Worm (Caenorhabditis elegans) whole organism, early embryonic: ENCODE measurements around the gene tag-10.

ENCODE experiments used
- B0310.2 ChIP-seq: sonication (generic microtip); optimal IDR thresholded peaks from 2 replicates; lab custom pipeline; 2016; ENCODE audit warnings: mild to moderate bottlenecking, missing genetic modification characterization, missing compliant biosample characterization
- F13C5.2 ChIP-seq: sonication (generic microtip); optimal IDR thresholded peaks from 2 replicates; lab custom pipeline; 2017; ENCODE audit warnings: mild to moderate bottlenecking, missing genetic modification characterization, inconsistent platforms, missing compliant biosample characterization
- aly-1 ChIP-seq: sonication (generic microtip); optimal IDR thresholded peaks from 2 replicates; lab custom pipeline; 2016; ENCODE audit warnings: missing genetic modification characterization, missing compliant biosample characterization
- ama-1 ChIP-seq: fragments of 150-350 bp; optimal IDR thresholded peaks from 2 replicates; lab custom pipeline; 2014
- ceh-13 ChIP-seq: fragments of 200-800 bp; sonication (Bioruptor generic); optimal IDR thresholded peaks from 2 replicates; lab custom pipeline; 2018; ENCODE audit warnings: mild to moderate bottlenecking, missing genetic modification characterization, missing compliant biosample characterization
- ceh-36 ChIP-seq: sonication (generic microtip); optimal IDR thresholded peaks from 2 replicates; lab custom pipeline; 2016; ENCODE audit warnings: missing genetic modification characterization, inconsistent platforms, missing compliant biosample characterization
- ets-7 ChIP-seq: sonication (generic microtip); optimal IDR thresholded peaks from 2 replicates; lab custom pipeline; 2016; ENCODE audit warnings: missing genotype, missing genetic modification characterization, missing compliant biosample characterization
- flt-1 ChIP-seq: fragments of 200-800 bp; sonication (Bioruptor generic); IDR thresholded peaks from 2 replicates; pipeline ENCODE4 v1.3.6; 2022; ENCODE audit warnings: missing genetic modification characterization, missing compliant biosample characterization
- hmbx-1 ChIP-seq: sonication (generic microtip); optimal IDR thresholded peaks from 2 replicates; lab custom pipeline; 2016; ENCODE audit warnings: mild to moderate bottlenecking, missing genetic modification characterization, missing compliant biosample characterization
- hmg-4 ChIP-seq: fragments of 200-800 bp; sonication (Bioruptor generic); optimal IDR thresholded peaks from 2 replicates; lab custom pipeline; 2018; ENCODE audit warnings: mild to moderate bottlenecking, missing genetic modification characterization, missing compliant biosample characterization
- hnd-1 ChIP-seq: sonication (generic microtip); optimal IDR thresholded peaks from 2 replicates; lab custom pipeline; 2016; ENCODE audit warnings: missing genetic modification characterization, missing compliant biosample characterization
- pes-1 ChIP-seq: fragments of 200-800 bp; sonication (Bioruptor generic); IDR thresholded peaks from 2 replicates; pipeline ENCODE4 v1.3.6; 2022; ENCODE audit warnings: missing genetic modification reagents, missing genetic modification characterization, missing compliant biosample characterization
- scrt-1 ChIP-seq: fragments of 200-800 bp; sonication (Bioruptor generic); IDR thresholded peaks from 2 replicates; pipeline ENCODE4 v1.3.6; 2022; ENCODE audit warnings: missing genetic modification characterization, missing compliant biosample characterization
- sea-1 ChIP-seq: fragments of 200-800 bp; sonication (Bioruptor generic); conservative IDR thresholded peaks from 2 replicates; pipeline ENCODE4 v1.3.6; 2022; ENCODE audit warnings: missing genetic modification characterization, missing compliant biosample characterization
- tbx-11 ChIP-seq: fragments of 200-800 bp; sonication (Bioruptor generic); IDR thresholded peaks from 2 replicates; pipeline ENCODE4 v1.3.6; 2022; ENCODE audit warnings: missing genetic modification characterization, missing compliant biosample characterization
- tbx-37 ChIP-seq: fragments of 200-800 bp; sonication (Bioruptor generic); conservative IDR thresholded peaks from 2 replicates; pipeline ENCODE4 v1.3.6; 2022; ENCODE audit warnings: missing genetic modification reagents, missing genetic modification characterization, missing compliant biosample characterization
- tra-4 ChIP-seq: sonication (generic microtip); optimal IDR thresholded peaks from 2 replicates; lab custom pipeline; 2017; ENCODE audit warnings: missing genetic modification characterization, missing compliant biosample characterization

The tag-10 gene

DNA sequence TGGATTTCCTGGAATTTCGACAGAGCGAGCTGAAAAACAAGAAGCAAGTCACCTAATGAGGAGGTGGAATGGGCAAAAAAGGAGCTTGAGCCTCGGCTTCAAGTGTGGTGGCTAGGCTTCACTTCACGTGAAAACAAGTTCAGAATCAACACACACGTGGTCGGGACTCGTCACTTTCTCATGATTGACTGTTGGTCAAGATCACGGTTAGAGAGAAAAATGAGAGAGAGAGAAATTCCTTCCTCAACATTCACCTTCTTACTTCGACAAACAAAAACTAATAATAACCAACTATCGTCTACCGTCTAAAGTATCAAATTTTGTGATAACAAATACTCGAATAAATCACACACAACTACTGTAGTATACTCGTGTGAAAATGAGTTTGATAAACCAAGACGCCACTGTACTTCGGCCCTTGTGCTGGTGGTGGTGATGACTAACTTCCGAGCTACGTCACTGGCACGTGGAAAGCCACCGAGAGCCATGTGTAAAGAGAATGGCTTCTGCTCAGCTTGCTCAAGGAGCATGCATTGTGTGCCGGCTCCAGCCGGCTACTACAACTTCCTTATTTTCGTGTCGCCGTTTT lies 41.3 kb downstream of the tag-10 start:
- TF ChIP-seq ets-7 (tag; lab: Kevin White, UChicago) (no peak), pes-1 (GFP tag; lab: Robert Waterston, UW) (no peak), tra-4 (tag; lab: Kevin White, UChicago) (no peak), ceh-36 (no peak), B0310.2 (tag; lab: Kevin White, UChicago) (no peak), tbx-37 (GFP tag; lab: Robert Waterston, UW) (no peak), F13C5.2 (tag; lab: Kevin White, UChicago) (no peak), aly-1 (tag; lab: Kevin White, UChicago) (no peak), ceh-13 (GFP tag; lab: Kevin White, UChicago) (no peak)

DNA sequence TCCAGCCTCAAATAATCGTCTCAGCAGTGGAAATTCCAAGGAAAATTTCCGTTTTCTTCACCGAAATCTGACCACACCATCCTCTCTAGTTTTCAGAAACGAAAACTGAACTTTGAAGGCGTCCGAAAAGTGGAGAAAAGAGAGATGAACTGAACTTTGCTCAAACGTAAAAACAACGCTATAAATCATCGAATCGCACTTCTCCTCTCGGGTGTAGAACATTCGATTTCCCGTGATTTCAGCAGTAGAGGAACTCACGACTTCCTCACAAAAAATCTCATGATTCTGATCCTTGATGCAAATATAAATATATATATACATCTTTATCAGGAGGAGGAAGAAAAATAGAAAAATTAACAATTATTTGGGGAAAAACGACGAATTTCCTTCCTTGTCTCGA lies 42.8 kb downstream of the tag-10 start:
- TF ChIP-seq tbx-11 (GFP tag; lab: Robert Waterston, UW) (no peak), aly-1 (tag; lab: Kevin White, UChicago) (no peak), ama-1 (no peak), pes-1 (GFP tag; lab: Robert Waterston, UW) (no peak), F13C5.2 (tag; lab: Kevin White, UChicago) (no peak), sea-1 (GFP tag; lab: Robert Waterston, UW) (no peak), hnd-1 (tag; lab: Kevin White, UChicago) (no peak), tra-4 (tag; lab: Kevin White, UChicago) (no peak), tbx-37 (GFP tag; lab: Robert Waterston, UW) (no peak), flt-1 (no peak)

- TF ChIP-seq hnd-1 (tag; lab: Kevin White, UChicago) (no peak), pes-1 (GFP tag; lab: Robert Waterston, UW) (no peak), B0310.2 (tag; lab: Kevin White, UChicago) (no peak), aly-1 (tag; lab: Kevin White, UChicago) (no peak), ets-7 (tag; lab: Kevin White, UChicago) (no peak)
Measured at ce11 chrII:13677927-13678326, 45.5 kb downstream of the tag-10 start.

DNA sequence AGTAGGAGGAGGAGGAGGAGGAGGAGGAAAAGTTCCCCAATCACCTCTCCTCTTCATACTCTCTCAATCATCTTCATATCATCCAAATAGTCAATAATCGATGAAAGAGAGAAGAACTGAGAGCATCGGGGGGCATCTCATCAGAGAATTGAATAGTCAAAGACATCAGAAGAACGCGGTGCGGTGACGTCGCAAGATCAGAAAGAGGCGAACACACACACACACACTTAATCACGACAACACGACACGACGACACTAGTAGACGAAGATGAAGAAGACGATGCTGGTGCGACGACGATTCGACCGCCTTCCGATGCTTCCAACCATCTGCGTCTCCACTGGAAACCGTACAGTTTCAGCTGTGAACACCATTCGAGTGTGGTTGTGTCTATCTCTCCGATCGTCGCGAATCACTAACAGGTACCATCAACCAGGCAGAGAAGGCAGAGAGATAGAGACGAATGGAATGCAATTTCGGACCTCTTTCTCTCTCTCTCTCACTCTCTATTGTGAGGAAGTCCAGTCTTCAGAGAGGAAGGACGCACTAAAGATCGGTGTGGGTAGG lies 46.3 kb downstream of the tag-10 start:
- no peak for TF ChIP-seq scrt-1 (GFP tag; lab: Robert Waterston, UW)
- no peak for TF ChIP-seq hmbx-1 (tag; lab: Kevin White, UChicago)
- no peak for TF ChIP-seq tbx-11 (GFP tag; lab: Robert Waterston, UW)
- no peak for TF ChIP-seq flt-1
- no peak for TF ChIP-seq ceh-13 (GFP tag; lab: Kevin White, UChicago)
- TF ChIP-seq hmg-4 = no peak
- no peak for TF ChIP-seq ceh-36
- TF ChIP-seq ets-7 (tag; lab: Kevin White, UChicago) = no peak
- TF ChIP-seq sea-1 (GFP tag; lab: Robert Waterston, UW) = no peak
- TF ChIP-seq pes-1 (GFP tag; lab: Robert Waterston, UW) = no peak
- TF ChIP-seq B0310.2 (tag; lab: Kevin White, UChicago) = no peak
- TF ChIP-seq ama-1 = no peak

DNA sequence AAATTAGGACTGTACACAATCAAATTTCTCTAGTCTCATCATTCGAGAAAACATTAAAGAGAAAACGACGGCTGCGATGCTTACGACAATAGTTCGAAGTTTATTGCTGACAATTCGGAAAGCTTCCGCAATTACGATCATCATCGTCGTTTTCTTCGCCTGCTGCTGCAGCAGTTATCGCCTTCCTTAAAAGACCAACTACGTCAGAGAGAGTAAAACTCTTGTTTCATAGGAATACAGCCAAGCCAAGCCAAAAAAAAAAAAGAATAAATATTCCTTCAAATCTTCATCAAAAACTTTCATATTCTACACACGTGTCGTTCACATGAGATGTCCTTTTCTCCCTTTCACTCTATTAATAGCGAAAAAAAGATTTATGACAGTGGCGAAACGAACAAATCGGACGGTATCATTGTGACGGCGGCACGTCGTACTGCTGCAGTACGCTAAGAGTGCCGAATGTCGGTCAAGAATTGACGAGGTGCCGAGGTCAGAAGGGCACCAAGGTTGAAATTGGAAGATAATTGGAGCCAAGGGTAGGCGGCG lies 47.5 kb downstream of the tag-10 start:
- TF ChIP-seq tra-4 (tag; lab: Kevin White, UChicago) (no peak), pes-1 (GFP tag; lab: Robert Waterston, UW) (no peak), ets-7 (tag; lab: Kevin White, UChicago) (no peak), sea-1 (GFP tag; lab: Robert Waterston, UW) (no peak), hmbx-1 (tag; lab: Kevin White, UChicago) (no peak), F13C5.2 (tag; lab: Kevin White, UChicago) (no peak), ceh-13 (GFP tag; lab: Kevin White, UChicago) (no peak), aly-1 (tag; lab: Kevin White, UChicago) (no peak), ama-1 (no peak), flt-1 (no peak), hnd-1 (tag; lab: Kevin White, UChicago) (no peak), scrt-1 (GFP tag; lab: Robert Waterston, UW) (no peak), B0310.2 (tag; lab: Kevin White, UChicago) (no peak), tbx-11 (GFP tag; lab: Robert Waterston, UW) (no peak), ceh-36 (no peak), tbx-37 (GFP tag; lab: Robert Waterston, UW) (no peak), hmg-4 (no peak)

DNA sequence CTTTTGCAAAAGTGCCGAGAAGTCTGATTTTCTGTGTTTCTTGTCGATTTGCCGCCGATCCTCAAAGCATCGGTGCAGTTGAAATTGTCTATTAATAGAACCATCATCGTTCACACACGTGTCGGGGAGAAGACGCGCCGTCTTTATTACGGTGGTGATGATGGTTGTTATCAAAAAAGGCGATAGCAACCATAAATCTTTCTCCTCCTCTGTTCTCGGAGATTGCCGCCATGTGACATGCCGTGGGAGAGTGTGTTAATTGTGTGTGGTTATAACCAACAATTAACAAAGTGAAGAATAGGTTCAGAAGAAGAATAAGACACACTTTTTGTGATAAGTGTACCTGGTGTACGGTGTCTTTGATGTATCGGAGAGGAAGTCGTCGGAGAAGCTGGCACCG lies 48.7 kb downstream of the tag-10 start:
- TF ChIP-seq hmg-4 (no peak), aly-1 (tag; lab: Kevin White, UChicago) (no peak), tra-4 (tag; lab: Kevin White, UChicago) (no peak), scrt-1 (GFP tag; lab: Robert Waterston, UW) (no peak), B0310.2 (tag; lab: Kevin White, UChicago) (no peak), pes-1 (GFP tag; lab: Robert Waterston, UW) (no peak), ama-1 (no peak), hmbx-1 (tag; lab: Kevin White, UChicago) (no peak), hnd-1 (tag; lab: Kevin White, UChicago) (no peak), tbx-11 (GFP tag; lab: Robert Waterston, UW) (no peak), ceh-36 (no peak), ceh-13 (GFP tag; lab: Kevin White, UChicago) (no peak), F13C5.2 (tag; lab: Kevin White, UChicago) (no peak)

DNA sequence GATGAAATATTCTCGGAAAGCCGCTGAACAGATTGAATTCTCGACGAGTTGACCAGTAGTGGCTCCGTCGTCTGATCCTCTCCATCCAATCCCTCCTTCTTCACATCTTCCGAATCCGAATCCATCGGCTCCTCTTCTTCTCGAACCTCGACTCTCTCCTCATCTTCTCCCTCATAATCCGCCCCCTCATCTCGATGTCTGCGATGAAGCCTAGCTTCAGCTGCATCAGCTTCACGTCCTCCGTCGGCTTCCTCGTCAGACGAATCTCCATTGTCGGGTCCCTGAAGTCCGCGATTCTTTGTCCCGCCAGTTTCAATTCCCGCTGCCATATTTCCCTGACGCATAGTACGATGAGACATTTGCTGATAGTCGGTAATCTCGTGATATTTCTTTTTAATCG lies 53.2 kb downstream of the tag-10 start:
- TF ChIP-seq B0310.2 (tag; lab: Kevin White, UChicago) (no peak), hnd-1 (tag; lab: Kevin White, UChicago) (no peak), tbx-11 (GFP tag; lab: Robert Waterston, UW) (no peak), F13C5.2 (tag; lab: Kevin White, UChicago) (no peak), hmbx-1 (tag; lab: Kevin White, UChicago) (no peak), ceh-36 (no peak), hmg-4 (no peak), aly-1 (tag; lab: Kevin White, UChicago) (no peak), tbx-37 (GFP tag; lab: Robert Waterston, UW) (no peak), scrt-1 (GFP tag; lab: Robert Waterston, UW) (no peak), sea-1 (GFP tag; lab: Robert Waterston, UW) (no peak)
